Fruit fly (Drosophila melanogaster) whole organism, prepupa: Measurements from ENCODE around the gene Syx1A.

ENCODE experiments used
- Blimp-1 ChIP-seq: fragments of 200-800 bp; sonication (Bioruptor generic); optimal IDR thresholded peaks from 3 replicates; lab custom pipeline; 2017; ENCODE audit warnings: missing biosample characterization, missing genetic modification characterization, mild to moderate bottlenecking, moderate library complexity, missing genetic modification reagents
- CG10631 ChIP-seq: fragments of 200-800 bp; sonication (Bioruptor generic); optimal IDR thresholded peaks from 2 replicates; lab custom pipeline; 2016; ENCODE audit warnings: missing biosample characterization, missing genetic modification characterization
- CG11294 ChIP-seq: fragments of 200-800 bp; sonication (Bioruptor generic); IDR thresholded peaks from 2 replicates; pipeline ENCODE4 v1.3.6; 2022; ENCODE audit warnings: missing biosample characterization, missing genetic modification characterization
- CG11902 ChIP-seq: fragments of 200-800 bp; sonication (Bioruptor generic); optimal IDR thresholded peaks from 3 replicates; lab custom pipeline; 2016; ENCODE audit warnings: missing biosample characterization, missing genetic modification characterization
- CG15336 ChIP-seq: fragments of 200-800 bp; sonication (Bioruptor generic); IDR thresholded peaks from 2 replicates; pipeline ENCODE4 v1.3.6; 2022; ENCODE audit warnings: missing biosample characterization, missing genetic modification characterization
- CG3032 ChIP-seq: fragments of 200-800 bp; optimal IDR thresholded peaks from 2 replicates; lab custom pipeline; 2019; ENCODE audit warnings: missing biosample characterization, mild to moderate bottlenecking, missing genetic modification characterization, moderate library complexity
- CG3919 ChIP-seq: fragments of 200-800 bp; sonication (Bioruptor generic); optimal IDR thresholded peaks from 3 replicates; lab custom pipeline; 2016; ENCODE audit warnings: missing biosample characterization, missing genetic modification characterization
- CG4318 ChIP-seq: fragments of 200-800 bp; sonication (Bioruptor generic); optimal IDR thresholded peaks from 3 replicates; lab custom pipeline; 2017; ENCODE audit warnings: missing biosample characterization, mild to moderate bottlenecking, missing genetic modification characterization
- CG6276 ChIP-seq: fragments of 200-800 bp; sonication (Bioruptor generic); optimal IDR thresholded peaks from 2 replicates; lab custom pipeline; 2017; ENCODE audit warnings: missing biosample characterization, mild to moderate bottlenecking, missing genetic modification characterization
- CG6792 ChIP-seq: fragments of 200-800 bp; sonication (Bioruptor generic); optimal IDR thresholded peaks from 3 replicates; lab custom pipeline; 2016; ENCODE audit warnings: missing biosample characterization, missing genetic modification characterization
- CG6808 ChIP-seq: fragments of 200-800 bp; sonication (Bioruptor generic); optimal IDR thresholded peaks from 3 replicates; lab custom pipeline; 2017; ENCODE audit warnings: missing biosample characterization, missing genetic modification characterization, mild to moderate bottlenecking, moderate library complexity, missing genetic modification reagents
- CG6854 ChIP-seq: fragments of 200-800 bp; sonication (Bioruptor generic); optimal IDR thresholded peaks from 2 replicates; lab custom pipeline; 2017; ENCODE audit warnings: missing biosample characterization, mild to moderate bottlenecking, missing genetic modification characterization
- CG7368 ChIP-seq: fragments of 200-800 bp; sonication (Bioruptor generic); optimal IDR thresholded peaks from 3 replicates; lab custom pipeline; 2016; ENCODE audit warnings: missing biosample characterization, missing genetic modification characterization
- CG8119 ChIP-seq: fragments of 200-800 bp; sonication (Bioruptor generic); IDR thresholded peaks from 3 replicates; pipeline ENCODE4 v1.3.6; 2022; ENCODE audit warnings: missing biosample characterization, missing genetic modification characterization
- CG8319 ChIP-seq: fragments of 200-800 bp; sonication (Bioruptor generic); optimal IDR thresholded peaks from 3 replicates; lab custom pipeline; 2016; ENCODE audit warnings: missing biosample characterization, missing genetic modification characterization
- CG8632 ChIP-seq: fragments of 200-800 bp; sonication (Bioruptor generic); optimal IDR thresholded peaks from 3 replicates; lab custom pipeline; 2016; ENCODE audit warnings: missing biosample characterization, missing genetic modification characterization
- CG9139 ChIP-seq: fragments of 200-800 bp; sonication (Bioruptor generic); optimal IDR thresholded peaks from 3 replicates; lab custom pipeline; 2017; ENCODE audit warnings: missing biosample characterization, mild to moderate bottlenecking, missing genetic modification characterization
- Eip78C ChIP-seq: fragments of 200-800 bp; sonication (Bioruptor generic); peaks from one replicate; lab custom pipeline; 2016; ENCODE audit warnings: missing biosample characterization, missing genetic modification characterization
- Eip93F ChIP-seq: fragments of 200-800 bp; sonication (Bioruptor generic); optimal IDR thresholded peaks from 2 replicates; lab custom pipeline; 2016; ENCODE audit warnings: missing biosample characterization, mild to moderate bottlenecking, missing genetic modification characterization
- Ets21C ChIP-seq: fragments of 200-800 bp; sonication (Bioruptor generic); optimal IDR thresholded peaks from 3 replicates; lab custom pipeline; 2016; ENCODE audit warnings: missing biosample characterization, missing genetic modification characterization
- Gug ChIP-seq: fragments of 200-800 bp; sonication (Bioruptor generic); IDR thresholded peaks from 2 replicates; pipeline ENCODE4 v1.3.6; 2022; ENCODE audit warnings: missing biosample characterization, missing genetic modification characterization
- Hr38 ChIP-seq: sonication (Bioruptor generic); optimal IDR thresholded peaks from 2 replicates; lab custom pipeline; 2016; ENCODE audit warnings: missing biosample characterization, missing genetic modification characterization
- Hr39 ChIP-seq: fragments of 200-800 bp; sonication (Bioruptor generic); optimal IDR thresholded peaks from 2 replicates; lab custom pipeline; 2016; ENCODE audit warnings: missing biosample characterization, missing genetic modification characterization
- Hr4 ChIP-seq: fragments of 200-800 bp; sonication (Bioruptor generic); optimal IDR thresholded peaks from 3 replicates; lab custom pipeline; 2016; ENCODE audit warnings: missing biosample characterization, missing genetic modification characterization
- Lpt ChIP-seq: fragments of 200-800 bp; sonication (Bioruptor generic); optimal IDR thresholded peaks from 3 replicates; lab custom pipeline; 2016; ENCODE audit warnings: missing biosample characterization, missing genetic modification characterization
- Met ChIP-seq: fragments of 200-800 bp; sonication (Bioruptor generic); optimal IDR thresholded peaks from 3 replicates; lab custom pipeline; 2016; ENCODE audit warnings: missing biosample characterization, missing genetic modification characterization
- OdsH ChIP-seq: fragments of 200-800 bp; sonication (Bioruptor generic); optimal IDR thresholded peaks from 3 replicates; lab custom pipeline; 2016; ENCODE audit warnings: missing biosample characterization, missing genetic modification characterization
- Smox ChIP-seq: fragments of 200-800 bp; sonication (Bioruptor generic); optimal IDR thresholded peaks from 3 replicates; lab custom pipeline; 2016; ENCODE audit warnings: missing biosample characterization, missing genetic modification characterization
- Sox102F ChIP-seq: fragments of 200-800 bp; sonication (Bioruptor generic); optimal IDR thresholded peaks from 2 replicates; lab custom pipeline; 2016; ENCODE audit warnings: missing biosample characterization, mild to moderate bottlenecking, missing genetic modification characterization
- cyc ChIP-seq: fragments of 200-800 bp; sonication (Bioruptor generic); optimal IDR thresholded peaks from 3 replicates; lab custom pipeline; 2016; ENCODE audit warnings: missing biosample characterization, missing genetic modification characterization
- dac ChIP-seq: fragments of 200-800 bp; sonication (Bioruptor generic); optimal IDR thresholded peaks from 2 replicates; lab custom pipeline; 2017; ENCODE audit warnings: missing biosample characterization, mild to moderate bottlenecking, missing genetic modification characterization
- dsx ChIP-seq: fragments of 200-800 bp; optimal IDR thresholded peaks from 3 replicates; lab custom pipeline; 2019; ENCODE audit warnings: missing biosample characterization, mild to moderate bottlenecking, missing genetic modification characterization, moderate library complexity; ENCODE audit not compliant: poor library complexity, severe bottlenecking
- esn ChIP-seq: fragments of 200-800 bp; sonication (Bioruptor generic); optimal IDR thresholded peaks from 2 replicates; lab custom pipeline; 2016; ENCODE audit warnings: missing biosample characterization, mild to moderate bottlenecking, missing genetic modification characterization, moderate library complexity
- lz ChIP-seq: fragments of 200-800 bp; sonication (Bioruptor generic); optimal IDR thresholded peaks from 3 replicates; lab custom pipeline; 2016; ENCODE audit warnings: missing biosample characterization, missing genetic modification characterization
- net ChIP-seq: fragments of 200-800 bp; sonication (Bioruptor generic); optimal IDR thresholded peaks from 3 replicates; lab custom pipeline; 2016; ENCODE audit warnings: missing biosample characterization, missing genetic modification characterization
- pdm3 ChIP-seq: fragments of 200-800 bp; sonication (Bioruptor generic); optimal IDR thresholded peaks from 3 replicates; lab custom pipeline; 2016; ENCODE audit warnings: missing biosample characterization, missing genetic modification characterization
- salr ChIP-seq, 2 experiments: fragments of 200-800 bp; sonication (Bioruptor generic); optimal IDR thresholded peaks; 3 replicates each; lab custom pipeline; 2016 to 2018; ENCODE audit warnings: missing biosample characterization in 2 of 2, missing genetic modification characterization in 2 of 2, mild to moderate bottlenecking in 1 of 2
- ss ChIP-seq, 2 experiments: fragments of 200-800 bp; sonication (Bioruptor generic); optimal IDR thresholded peaks; 2 replicates in 1 of 2; 3 replicates in 1 of 2; lab custom pipeline; 2017 to 2018; ENCODE audit warnings: mild to moderate bottlenecking in 2 of 2, missing biosample characterization in 2 of 2, missing genetic modification characterization in 2 of 2, moderate library complexity in 1 of 2

Syx1A gene

dm6 chr3R:24106059-24106631 is 582 bp upstream of the Syx1A start (continued):
- TF ChIP-seq Sox102F (peak; percentile 82), Ets21C (GFP tag; lab: Kevin White, UChicago) (peak; percentile 44), CG8632 (GFP tag; lab: Kevin White, UChicago) (peak; percentile 39), dac (GFP tag; lab: Kevin White, UChicago) (no peak), Hr38 (no peak), CG11294 (GFP tag; lab: Robert Waterston, UW) (no peak), OdsH (GFP tag; lab: Kevin White, UChicago) (peak; percentile 70), CG4318 (GFP tag; lab: Kevin White, UChicago) (no peak), dsx (GFP tag; lab: Kevin White, UChicago) (no peak), CG10631 (peak; percentile 57), CG11902 (no peak), CG7368 (GFP tag; lab: Kevin White, UChicago) (peak; percentile 49), Smox (GFP tag; lab: Kevin White, UChicago) (peak; percentile 67), CG9139 (GFP tag; lab: Kevin White, UChicago) (no peak), Eip78C (GFP tag; lab: Kevin White, UChicago) (peak; percentile 92), CG3032 (peak; percentile 31), Hr39 (GFP tag; lab: Kevin White, UChicago) (peak; percentile 34), Gug (GFP tag; lab: Robert Waterston, UW) (no peak), CG8319 (GFP tag; lab: Kevin White, UChicago) (peak; percentile 36), esn (peak; percentile 81), Met (GFP tag; lab: Kevin White, UChicago) (peak; percentile 76), CG6808 (GFP tag; lab: Kevin White, UChicago) (peak; percentile 6), CG8119 (no peak), salr (GFP tag; optimal IDR thresholded peaks at IDR 0.05; lab: Kevin White, UChicago) (peak in 1 of 2 experiments; percentile 42), CG3919 (GFP tag; lab: Kevin White, UChicago) (peak; percentile 77), Blimp-1 (GFP tag; lab: Kevin White, UChicago) (peak; percentile 38), ss (GFP tag; optimal IDR thresholded peaks at IDR 0.05; lab: Kevin White, UChicago) (peak; percentile 24 to 27)

dm6 chr3R:24104471-24105311 is 872 bp downstream of the Syx1A start:
- TF ChIP-seq OdsH (GFP tag; lab: Kevin White, UChicago) (no peak), Eip78C (GFP tag; lab: Kevin White, UChicago) (peak; percentile 74), CG15336 (no peak), Blimp-1 (GFP tag; lab: Kevin White, UChicago) (peak; percentile 18), pdm3 (GFP tag; lab: Kevin White, UChicago) (no peak), Lpt (no peak), net (no peak), CG6276 (GFP tag; lab: Kevin White, UChicago) (no peak), lz (GFP tag; lab: Kevin White, UChicago) (no peak), Hr4 (GFP tag; lab: Kevin White, UChicago) (no peak), Sox102F (no peak), CG8632 (GFP tag; lab: Kevin White, UChicago) (no peak), ss (GFP tag; optimal IDR thresholded peaks at IDR 0.05; lab: Kevin White, UChicago) (peak; percentile 12 to 23), CG6854 (GFP tag; lab: Kevin White, UChicago) (peak; percentile 28), Eip93F (GFP tag; lab: Kevin White, UChicago) (no peak), cyc (GFP tag; lab: Kevin White, UChicago) (no peak), CG6792 (GFP tag; lab: Kevin White, UChicago) (no peak), Smox (GFP tag; lab: Kevin White, UChicago) (no peak), CG7368 (GFP tag; lab: Kevin White, UChicago) (no peak), CG3032 (no peak), CG9139 (GFP tag; lab: Kevin White, UChicago) (no peak), Ets21C (GFP tag; lab: Kevin White, UChicago) (no peak)
